Worm (Caenorhabditis elegans) whole organism, midembryonic: Measurements from ENCODE around the gene erp-44.2.

Experiments used
- flt-1 ChIP-seq: fragments of 200-800 bp; sonication (Bioruptor generic); IDR thresholded peaks from 2 replicates; pipeline ENCODE4 v1.3.6; 2022; ENCODE audit warnings: missing genetic modification characterization, missing compliant biosample characterization
- klf-2 ChIP-seq: fragments of 200-800 bp; sonication (Bioruptor generic); conservative IDR thresholded peaks from 2 replicates; pipeline ENCODE4 v1.3.6; 2022; ENCODE audit warnings: missing genetic modification reagents, missing genetic modification characterization, missing compliant biosample characterization
- med-1 ChIP-seq: sonication (generic microtip); optimal IDR thresholded peaks from 2 replicates; lab custom pipeline; 2017; ENCODE audit warnings: missing genetic modification characterization, mild to moderate bottlenecking, missing compliant biosample characterization, antibody characterized with exemption, missing genetic modification reagents; ENCODE audit not compliant: insufficient read depth
- ztf-23 ChIP-seq: fragments of 200-800 bp; sonication (Bioruptor generic); IDR thresholded peaks from 2 replicates; pipeline ENCODE4 v1.3.6; 2022; ENCODE audit warnings: missing genetic modification reagents, missing genetic modification characterization, missing compliant biosample characterization

DNA sequence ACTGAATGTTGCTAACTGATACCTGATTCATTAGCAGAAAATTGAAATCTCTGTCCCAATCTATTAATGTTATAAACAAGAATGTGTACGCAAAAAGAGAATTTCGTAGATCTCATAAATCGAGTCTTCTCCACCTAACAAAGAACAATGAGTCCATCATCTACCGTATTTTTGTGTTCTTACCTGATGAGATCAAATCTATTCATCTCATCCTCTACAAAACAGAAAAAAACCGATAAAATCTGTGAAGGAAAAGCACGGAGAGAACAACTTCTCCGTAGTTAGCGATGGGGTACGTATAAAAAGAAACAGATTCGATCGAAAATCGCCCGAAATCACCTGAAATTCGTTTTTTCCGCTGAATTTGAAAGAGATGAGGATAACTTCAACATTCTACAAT, 25.9 kb downstream of the erp-44.2 start, which contains the start of gene C33H5.1:
- TF ChIP-seq ztf-23 (GFP tag; lab: Robert Waterston, UW) (no peak), flt-1 (no peak), klf-2 (GFP tag; lab: Robert Waterston, UW) (no peak), med-1 (GFP tag; lab: Kevin White, UChicago) (no peak)
